Worm (Caenorhabditis elegans) whole organism, midembryonic: Measurements from ENCODE around the gene C13A2.4.

Source experiments
- T22C8.4 ChIP-seq: fragments of 200-800 bp; sonication (Bioruptor generic); IDR thresholded peaks from 2 replicates; pipeline ENCODE4 v1.3.6; 2022; ENCODE audit warnings: missing genetic modification characterization, missing compliant biosample characterization
- cog-1 ChIP-seq: sonication (generic microtip); optimal IDR thresholded peaks from 2 replicates; lab custom pipeline; 2016; ENCODE audit warnings: missing genetic modification characterization, missing compliant biosample characterization
- flt-1 ChIP-seq: fragments of 200-800 bp; sonication (Bioruptor generic); IDR thresholded peaks from 2 replicates; pipeline ENCODE4 v1.3.6; 2022; ENCODE audit warnings: missing genetic modification characterization, missing compliant biosample characterization
- klf-2 ChIP-seq: fragments of 200-800 bp; sonication (Bioruptor generic); conservative IDR thresholded peaks from 2 replicates; pipeline ENCODE4 v1.3.6; 2022; ENCODE audit warnings: missing genetic modification reagents, missing genetic modification characterization, missing compliant biosample characterization
- med-1 ChIP-seq: sonication (generic microtip); optimal IDR thresholded peaks from 2 replicates; lab custom pipeline; 2017; ENCODE audit warnings: missing genetic modification characterization, mild to moderate bottlenecking, missing compliant biosample characterization, antibody characterized with exemption, missing genetic modification reagents; ENCODE audit not compliant: insufficient read depth
- ref-1 ChIP-seq: fragments of 200-800 bp; sonication (Bioruptor generic); conservative IDR thresholded peaks from 2 replicates; pipeline ENCODE4 v1.3.6; 2022; ENCODE audit warnings: missing genetic modification reagents, missing genetic modification characterization, missing compliant biosample characterization
- tab-1 ChIP-seq: fragments of 200-800 bp; sonication (Bioruptor generic); IDR thresholded peaks from 2 replicates; pipeline ENCODE4 v1.3.6; 2022; ENCODE audit warnings: missing genetic modification characterization, missing compliant biosample characterization
- ztf-23 ChIP-seq: fragments of 200-800 bp; sonication (Bioruptor generic); IDR thresholded peaks from 2 replicates; pipeline ENCODE4 v1.3.6; 2022; ENCODE audit warnings: missing genetic modification reagents, missing genetic modification characterization, missing compliant biosample characterization
- ztf-29 ChIP-seq: fragments of 200-800 bp; sonication (Bioruptor generic); IDR thresholded peaks from 2 replicates; pipeline ENCODE4 v1.3.6; 2022; ENCODE audit warnings: missing genetic modification reagents, missing genetic modification characterization, missing compliant biosample characterization

The C13A2.4 gene

DNA sequence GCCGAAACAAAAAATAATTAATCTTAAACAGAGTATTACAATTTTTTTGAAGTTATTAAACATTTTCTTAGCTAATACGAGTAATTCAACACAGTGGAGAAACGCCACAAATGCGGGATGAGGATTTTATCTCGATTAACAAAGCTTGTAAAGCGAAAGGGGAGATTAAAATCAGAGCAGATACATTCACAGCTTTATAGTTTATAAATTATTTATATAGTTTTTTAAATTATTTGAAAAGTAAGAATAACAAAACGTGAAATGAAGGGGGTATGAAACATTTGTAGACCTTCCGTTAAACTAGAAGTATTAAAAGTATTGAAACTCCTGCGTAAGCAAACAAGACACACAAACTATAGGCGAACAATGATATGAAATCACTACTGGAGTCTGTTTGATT lies 24.1 kb upstream of the C13A2.4 start, which contains the start of gene C05C8.8:
TSS of gene C05C8.8 (minus strand) at position 101 of the 400 bp plus-strand sequence.
- no peak for TF ChIP-seq ref-1
- TF ChIP-seq tab-1, result no peak
- TF ChIP-seq med-1 (GFP tag; lab: Kevin White, UChicago), result no peak
- TF ChIP-seq cog-1 (tag; lab: Kevin White, UChicago), result no peak

- TF ChIP-seq tab-1 (no peak), cog-1 (tag; lab: Kevin White, UChicago) (no peak), ref-1 (no peak), T22C8.4 (no peak), med-1 (GFP tag; lab: Kevin White, UChicago) (no peak), klf-2 (no peak), ztf-29 (no peak)
Measured at ce11 chrV:7258965-7259364, 20.2 kb upstream of the C13A2.4 start, which contains the start of gene C13A2.12. C13A2.12 (plus strand) TSS chrV:7259265.

DNA sequence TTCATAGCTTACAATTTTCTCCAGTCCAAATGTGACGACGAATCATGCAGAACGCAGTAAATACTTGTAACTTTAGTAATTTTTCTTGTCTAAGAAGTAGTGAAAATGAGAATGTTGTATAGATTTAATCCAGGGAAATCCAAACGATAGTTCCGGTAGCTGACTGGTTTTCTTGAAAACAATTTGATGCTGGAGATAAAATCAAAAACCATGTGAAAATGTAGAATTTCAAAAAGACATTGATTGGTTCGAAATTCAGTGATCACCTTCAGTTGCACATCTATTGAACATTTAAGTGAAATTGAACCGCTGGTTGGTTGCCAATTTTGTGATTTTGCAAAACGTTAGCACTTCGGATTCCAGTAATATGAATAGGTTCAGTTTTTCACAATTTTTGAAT lies 15.1 kb upstream of the C13A2.4 start, which contains the start of gene C13A2.9:
TSS of gene C13A2.9 (minus strand) at position 101 of the 400 bp plus-strand sequence.
- TF ChIP-seq flt-1 (GFP tag; lab: Robert Waterston, UW) (no peak), ref-1 (no peak), T22C8.4 (no peak), ztf-23 (GFP tag; lab: Robert Waterston, UW) (no peak), tab-1 (no peak), klf-2 (no peak), cog-1 (tag; lab: Kevin White, UChicago) (no peak), ztf-29 (no peak), med-1 (GFP tag; lab: Kevin White, UChicago) (no peak)

DNA sequence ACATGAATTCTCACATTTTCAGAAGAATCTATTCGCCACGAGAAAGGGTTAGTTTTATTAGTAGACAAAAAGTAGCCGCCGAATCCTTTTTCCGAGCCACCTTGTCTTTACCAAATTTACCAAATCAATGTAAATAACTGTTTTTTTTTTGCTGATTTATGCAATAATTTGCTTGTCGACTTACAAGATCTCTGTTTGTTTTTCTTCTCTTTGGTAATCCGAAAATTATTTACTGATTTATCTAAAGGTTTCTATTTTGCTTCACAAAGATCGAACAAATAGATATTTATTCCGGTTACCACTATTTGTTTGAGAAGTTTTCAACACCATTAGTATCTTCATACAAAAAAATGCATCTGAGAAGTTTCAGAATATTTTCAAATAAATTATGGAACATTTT lies 13.2 kb upstream of the C13A2.4 start, which contains the start of gene C13A2.7:
TSS of gene C13A2.7 (plus strand) at position 301 of the 400 bp plus-strand sequence.
- TF ChIP-seq T22C8.4 (no peak), tab-1 (no peak), ref-1 (no peak), klf-2 (no peak), ztf-23 (GFP tag; lab: Robert Waterston, UW) (no peak), ztf-29 (no peak), cog-1 (tag; lab: Kevin White, UChicago) (no peak), flt-1 (GFP tag; lab: Robert Waterston, UW) (no peak), med-1 (GFP tag; lab: Kevin White, UChicago) (no peak)

- no peak for TF ChIP-seq cog-1 (tag; lab: Kevin White, UChicago)
- no peak for TF ChIP-seq ztf-29
- TF ChIP-seq T22C8.4, result no peak
- no peak for TF ChIP-seq ztf-23 (GFP tag; lab: Robert Waterston, UW)
- no peak for TF ChIP-seq klf-2
- no peak for TF ChIP-seq flt-1 (GFP tag; lab: Robert Waterston, UW)
- no peak for TF ChIP-seq ref-1
- TF ChIP-seq tab-1, result no peak
- no peak for TF ChIP-seq med-1 (GFP tag; lab: Kevin White, UChicago)
Measured at ce11 chrV:7269399-7269798, 9.8 kb upstream of the C13A2.4 start, which contains the start of gene C13A2.6. C13A2.6 (plus strand) TSS chrV:7269699.

DNA sequence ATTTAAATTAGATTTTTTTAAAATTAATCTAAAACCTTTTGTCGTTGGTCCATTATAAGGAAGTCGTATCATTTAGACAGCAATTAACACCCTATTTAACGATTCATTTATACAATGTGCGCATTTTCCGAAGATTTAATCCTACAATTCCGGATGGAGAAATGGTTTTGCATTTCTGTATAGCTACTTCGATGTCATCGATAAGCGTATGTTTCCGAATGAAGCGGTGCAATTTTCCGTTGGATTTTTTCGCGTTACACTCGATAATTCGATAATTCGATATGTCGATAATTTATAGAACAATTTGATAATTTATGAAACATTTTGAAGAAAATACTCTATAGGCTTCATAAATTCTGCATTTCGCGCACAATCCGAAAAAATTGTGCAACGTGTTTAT lies 4.2 kb upstream of the C13A2.4 start, which contains the start of gene C13A2.10:
TSS of gene C13A2.10 (minus strand) at position 101 of the 400 bp plus-strand sequence.
- TF ChIP-seq med-1 (GFP tag; lab: Kevin White, UChicago) (no peak), klf-2 (no peak)

- TF ChIP-seq ref-1 (no peak), T22C8.4 (no peak), tab-1 (no peak), klf-2 (no peak), cog-1 (tag; lab: Kevin White, UChicago) (no peak), med-1 (GFP tag; lab: Kevin White, UChicago) (no peak), ztf-23 (GFP tag; lab: Robert Waterston, UW) (no peak), ztf-29 (no peak), flt-1 (GFP tag; lab: Robert Waterston, UW) (no peak)
Measured at ce11 chrV:7275491-7275890, 3.7 kb upstream of the C13A2.4 start, which contains the start of gene C13A2.5. C13A2.5 (plus strand) TSS chrV:7275791.

- no peak for TF ChIP-seq klf-2
- no peak for TF ChIP-seq ztf-23 (GFP tag; lab: Robert Waterston, UW)
- no peak for TF ChIP-seq flt-1 (GFP tag; lab: Robert Waterston, UW)
- TF ChIP-seq tab-1, result no peak
- TF ChIP-seq med-1 (GFP tag; lab: Kevin White, UChicago), result no peak
- no peak for TF ChIP-seq ztf-29
- TF ChIP-seq ref-1, result no peak
- TF ChIP-seq T22C8.4, result no peak
- TF ChIP-seq cog-1 (tag; lab: Kevin White, UChicago), result no peak
Measured at ce11 chrV:7282037-7282436, 2.8 kb downstream of the C13A2.4 start, which contains the start of gene C13A2.3. C13A2.3 (plus strand) TSS chrV:7282337.

DNA sequence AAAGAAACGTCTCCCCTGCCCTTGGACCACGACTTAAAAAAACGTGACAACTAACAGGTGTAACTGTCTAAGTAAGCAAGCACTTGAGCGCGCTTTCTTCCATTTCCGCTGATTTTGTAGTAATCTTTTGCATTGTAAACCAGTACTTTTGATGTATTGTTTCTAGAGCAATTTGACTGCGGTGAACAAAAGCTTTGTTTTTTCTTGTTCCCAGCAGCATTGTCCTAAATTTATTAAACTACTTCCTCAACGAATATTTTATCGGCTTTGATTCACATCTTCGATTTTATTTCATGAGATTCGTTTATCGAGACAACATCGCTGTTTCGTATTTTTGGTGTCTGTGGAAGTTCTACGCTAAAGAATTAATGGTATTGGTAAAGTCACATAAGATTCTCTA lies 9.5 kb downstream of the C13A2.4 start, which contains the start of gene C13A2.1:
TSS of gene C13A2.1 (plus strand) at position 301 of the 400 bp plus-strand sequence.
- TF ChIP-seq T22C8.4, result no peak
- TF ChIP-seq ztf-29, result no peak

DNA sequence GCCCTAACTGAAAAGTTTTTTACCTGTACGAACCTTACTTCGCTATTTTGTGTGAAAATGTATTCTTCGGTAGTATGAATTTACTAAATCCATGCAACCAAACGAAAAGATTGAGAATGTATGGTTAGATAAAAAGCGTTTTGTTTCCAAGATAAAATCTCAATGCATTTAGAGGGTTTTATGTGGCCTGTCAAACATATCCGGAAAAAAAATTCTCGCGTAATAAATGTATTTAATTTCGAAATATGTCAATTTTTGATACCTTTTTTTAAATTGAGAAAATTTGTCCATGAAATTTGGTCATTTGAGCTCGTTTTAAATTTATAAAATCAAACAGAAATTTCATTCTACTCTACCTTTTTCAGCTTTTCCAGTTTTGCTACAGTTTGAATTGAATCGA lies 16.1 kb downstream of the C13A2.4 start, which contains the start of gene F07G11.4:
TSS of gene F07G11.4 (minus strand) at position 101 of the 400 bp plus-strand sequence.
- TF ChIP-seq cog-1 (tag; lab: Kevin White, UChicago) (no peak), med-1 (GFP tag; lab: Kevin White, UChicago) (no peak), ztf-23 (GFP tag; lab: Robert Waterston, UW) (no peak), ref-1 (no peak)

DNA sequence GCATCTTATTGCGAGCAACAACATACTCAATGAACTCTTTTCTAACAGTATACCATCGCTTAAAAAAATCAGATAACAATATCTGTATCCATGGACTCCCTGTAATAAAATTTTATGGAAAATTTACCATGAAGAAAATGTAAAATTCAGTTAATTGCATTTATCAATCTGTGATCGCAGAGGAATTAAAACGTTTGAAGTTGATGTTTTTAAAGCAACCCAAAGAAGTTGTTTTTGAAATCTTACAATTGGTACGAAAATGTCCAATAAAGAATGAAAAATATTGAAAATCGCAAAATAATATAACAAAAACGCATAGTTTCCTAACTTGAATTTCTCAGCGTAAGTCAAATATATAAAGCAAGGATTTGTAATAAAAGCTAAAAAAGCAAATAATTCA lies 18.1 kb downstream of the C13A2.4 start, which contains the start of gene srj-32:
TSS of gene srj-32 (minus strand) at position 101 of the 400 bp plus-strand sequence.
- no peak for TF ChIP-seq ref-1
- TF ChIP-seq T22C8.4, result no peak
- no peak for TF ChIP-seq flt-1 (GFP tag; lab: Robert Waterston, UW)
- no peak for TF ChIP-seq ztf-29
- no peak for TF ChIP-seq tab-1
- TF ChIP-seq ztf-23 (GFP tag; lab: Robert Waterston, UW), result no peak
- no peak for TF ChIP-seq med-1 (GFP tag; lab: Kevin White, UChicago)
- TF ChIP-seq klf-2, result no peak
- TF ChIP-seq cog-1 (tag; lab: Kevin White, UChicago), result no peak
